In the genomic region with DNA sequence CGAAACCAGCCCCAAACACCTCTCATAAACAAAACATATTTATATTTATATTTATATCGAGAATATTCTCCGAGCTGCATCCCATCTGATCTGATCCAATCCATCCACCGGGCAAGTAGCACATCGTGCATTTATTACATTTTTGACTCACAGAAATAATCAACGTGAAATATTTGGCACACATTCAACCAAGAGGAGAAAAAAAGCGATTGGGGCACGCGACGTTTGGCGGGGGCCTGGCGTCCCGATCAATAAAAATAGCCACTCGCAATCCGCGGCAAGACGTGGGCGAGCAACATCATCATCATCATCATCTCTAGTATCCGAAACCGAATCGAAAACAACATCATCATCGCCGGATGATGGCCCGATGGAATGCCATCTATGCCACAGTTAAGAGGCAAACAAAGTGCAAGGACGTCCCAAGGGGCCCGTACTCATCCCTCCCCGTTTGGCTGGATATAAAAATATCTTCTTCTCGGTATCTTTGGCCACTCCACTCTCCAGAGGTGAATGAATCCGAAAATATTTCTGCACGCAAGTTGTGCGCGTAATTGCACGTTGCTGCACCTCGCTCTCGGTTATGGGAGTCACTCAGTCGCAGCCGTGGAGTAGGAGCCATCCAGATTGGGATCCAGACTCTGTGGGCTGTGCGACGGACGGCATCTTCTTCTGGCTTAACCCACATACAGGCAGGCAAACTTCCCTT, we compare ENCODE assay signal across 4 fruit fly cellular contexts.
TF ChIP-seq lines count a peak whose summit lies in the region.

No protein-coding gene starts in this region.

- TF ChIP-seq CTCF in whole organism, embryonic (GFP tag; optimal IDR thresholded peaks at IDR 0.05; lab: Kevin White, UChicago) = no peak

TF ChIP-seq in whole organism, embryonic, 481 proteins besides CTCF, POLR2A, EP300 and RAD21:
- TF ChIP-seq MBD-R2 (GFP tag; IDR thresholded peaks at IDR 0.05; lab: Robert Waterston, UW) (0 out of 2 replicates have a peak, but pooled peaks have one; percentile 14), CG4328 (GFP tag; optimal IDR thresholded peaks at IDR 0.05; lab: Kevin White, UChicago) (peak; percentile 13), sd (tag; optimal IDR thresholded peaks at IDR 0.05; lab: Kevin White, UChicago) (peak; percentile 94), abd-A (tag; optimal IDR thresholded peaks at IDR 0.05; lab: Kevin White, UChicago) (peak; percentile 6), CG12769 (tag; optimal IDR thresholded peaks at IDR 0.05; lab: Kevin White, UChicago) (peak; percentile 63), cwo (GFP tag; optimal IDR thresholded peaks at IDR 0.05; lab: Kevin White, UChicago) (peak; percentile 50), CG10543 (GFP tag; optimal IDR thresholded peaks at IDR 0.05; lab: Kevin White, UChicago) (peak; percentile 8), corto (GFP tag; optimal IDR thresholded peaks at IDR 0.05; lab: Kevin White, UChicago) (no peak), sr (GFP tag; IDR thresholded peaks at IDR 0.05; lab: Robert Waterston, UW) (peak; percentile 93), gem (tag; optimal IDR thresholded peaks at IDR 0.05; lab: Kevin White, UChicago) (no peak)

TF ChIP-seq in whole organism, prepupa, 60 proteins besides CTCF, POLR2A, EP300 and RAD21:
- no peak for TF ChIP-seq Ets21C (GFP tag; optimal IDR thresholded peaks at IDR 0.05; lab: Kevin White, UChicago)
- peak in 1 of 2 experiments; percentile 76 for TF ChIP-seq ss (GFP tag; optimal IDR thresholded peaks at IDR 0.05; lab: Kevin White, UChicago)
- no peak for TF ChIP-seq CG1621 (tag; optimal IDR thresholded peaks at IDR 0.05; lab: Kevin White, UChicago)
- TF ChIP-seq Hr39 (GFP tag; optimal IDR thresholded peaks at IDR 0.05; lab: Kevin White, UChicago) = no peak
- TF ChIP-seq Eip78C (GFP tag; lab: Kevin White, UChicago) = peak; percentile 38
- peak; percentile 2 for TF ChIP-seq dsx (GFP tag; optimal IDR thresholded peaks at IDR 0.05; lab: Kevin White, UChicago; ENCODE audit: poor library complexity, severe bottlenecking)

TF ChIP-seq in whole organism, pupa, 21 proteins besides CTCF, POLR2A, EP300 and RAD21:
- no peak for TF ChIP-seq fd96Ca (GFP tag; IDR thresholded peaks at IDR 0.05; lab: Robert Waterston, UW)
- no peak for TF ChIP-seq CG12605 (GFP tag; IDR thresholded peaks at IDR 0.05; lab: Robert Waterston, UW)
- TF ChIP-seq EcR (GFP tag; optimal IDR thresholded peaks at IDR 0.05; lab: Kevin White, UChicago) = peak; percentile 87

TF ChIP-seq in whole organism, wandering third instar larva, 38 proteins besides CTCF, POLR2A, EP300 and RAD21:
- TF ChIP-seq sage (GFP tag; optimal IDR thresholded peaks at IDR 0.05; lab: Kevin White, UChicago) (no peak), usp (GFP tag; optimal IDR thresholded peaks at IDR 0.05; lab: Kevin White, UChicago) (no peak), br (GFP tag; optimal IDR thresholded peaks at IDR 0.05; lab: Kevin White, UChicago) (no peak), Sp1 (GFP tag; optimal IDR thresholded peaks at IDR 0.05; lab: Kevin White, UChicago) (no peak), dmrt93B (GFP tag; optimal IDR thresholded peaks at IDR 0.05; lab: Kevin White, UChicago) (no peak), h (GFP tag; optimal IDR thresholded peaks at IDR 0.05; lab: Kevin White, UChicago) (peak; percentile 31), fru (GFP tag; optimal IDR thresholded peaks at IDR 0.05; lab: Kevin White, UChicago) (no peak), psq (GFP tag; optimal IDR thresholded peaks at IDR 0.05; lab: Kevin White, UChicago) (no peak)
